Worm (Caenorhabditis elegans): Measurements from ENCODE around the gene T02H6.5.

ce11 chrII:675303-675702 is 9.6 kb upstream of the T02H6.5 start, which contains the start of gene Y39F10C.1:
- TF ChIP-seq lin-39 (tag; optimal IDR thresholded peaks at IDR 0.05), result no peak
- no peak for TF ChIP-seq skn-1 (tag; optimal IDR thresholded peaks at IDR 0.05)
- TF ChIP-seq nhr-237 (tag; optimal IDR thresholded peaks at IDR 0.05), result no peak
- TF ChIP-seq lin-13 (GFP tag; optimal IDR thresholded peaks at IDR 0.05), result no peak
- TF ChIP-seq unc-62 (GFP tag; optimal IDR thresholded peaks at IDR 0.05), result no peak
- TF ChIP-seq ceh-82 (tag; optimal IDR thresholded peaks at IDR 0.05), result no peak
- no peak for TF ChIP-seq ztf-4 (tag; optimal IDR thresholded peaks at IDR 0.05)
- no peak for TF ChIP-seq sma-9 (GFP tag; optimal IDR thresholded peaks at IDR 0.05)
- TF ChIP-seq sma-9 (tag; optimal IDR thresholded peaks at IDR 0.05), result no peak
- TF ChIP-seq unc-39 (tag; optimal IDR thresholded peaks at IDR 0.05), result no peak

Measured in whole organism, L2 larva.